Fruit fly (Drosophila melanogaster) whole organism, embryonic: Measurements from ENCODE around the gene bab1.
A peak's percentile ranks its signal among the peaks of the same experiment; 100 is the strongest.

Experiments
- Atf-2 ChIP-seq: fragments of 200-800 bp; sonication (Bioruptor generic); optimal IDR thresholded peaks from 2 replicates; lab custom pipeline; 2016; ENCODE audit warnings: missing biosample characterization, missing genetic modification characterization
- Bdp1 ChIP-seq: fragments of 200-800 bp; sonication (Bioruptor generic); optimal IDR thresholded peaks from 3 replicates; lab custom pipeline; 2016; ENCODE audit warnings: missing biosample characterization, missing genetic modification characterization
- CG10274 ChIP-seq: fragments of 200-800 bp; sonication (Bioruptor generic); optimal IDR thresholded peaks from 3 replicates; lab custom pipeline; 2017; ENCODE audit warnings: missing biosample characterization, mild to moderate bottlenecking, missing genetic modification characterization
- CG12236 ChIP-seq: fragments of 200-800 bp; sonication (Bioruptor generic); optimal IDR thresholded peaks from 2 replicates; lab custom pipeline; 2016; ENCODE audit warnings: missing biosample characterization, missing genetic modification characterization
- CG12769 ChIP-seq: fragments of 200-800 bp; sonication (Bioruptor generic); optimal IDR thresholded peaks from 2 replicates; lab custom pipeline; 2019; ENCODE audit warnings: missing biosample characterization, mild to moderate bottlenecking, missing genetic modification characterization, moderate library complexity
- CG15073 ChIP-seq: fragments of 200-800 bp; sonication (Bioruptor generic); optimal IDR thresholded peaks from 2 replicates; lab custom pipeline; 2016; ENCODE audit warnings: missing biosample characterization, missing genetic modification characterization
- CG1529 ChIP-seq: fragments of 200-800 bp; sonication (Bioruptor generic); optimal IDR thresholded peaks from 3 replicates; lab custom pipeline; 2018; ENCODE audit warnings: missing biosample characterization, missing genetic modification characterization
- CG1603 ChIP-seq: fragments of 200-800 bp; sonication (Bioruptor generic); optimal IDR thresholded peaks from 2 replicates; lab custom pipeline; 2019; ENCODE audit warnings: missing biosample characterization, mild to moderate bottlenecking, missing genetic modification characterization, moderate library complexity
- CG18764 ChIP-seq: fragments of 200-800 bp; sonication (Bioruptor generic); optimal IDR thresholded peaks from 3 replicates; lab custom pipeline; 2016; ENCODE audit warnings: missing biosample characterization, missing genetic modification characterization
- CG2202 ChIP-seq: fragments of 200-800 bp; sonication (Bioruptor generic); optimal IDR thresholded peaks from 2 replicates; lab custom pipeline; 2018; ENCODE audit warnings: missing biosample characterization, mild to moderate bottlenecking, missing genetic modification characterization
- CG30403 ChIP-seq: fragments of 200-800 bp; sonication (Bioruptor generic); optimal IDR thresholded peaks from 3 replicates; lab custom pipeline; 2016; ENCODE audit warnings: missing biosample characterization, missing genetic modification characterization
- CG32532 ChIP-seq: fragments of 200-800 bp; sonication (Bioruptor generic); IDR thresholded peaks from 2 replicates; pipeline ENCODE4 v1.3.6; 2022; ENCODE audit warnings: missing biosample characterization, missing genetic modification characterization
- CG3726 ChIP-seq: fragments of 200-800 bp; sonication (Bioruptor generic); IDR thresholded peaks from 3 replicates; pipeline ENCODE4, ENCODE4 v1.3.6; 2022; ENCODE audit warnings: missing biosample characterization, missing genetic modification characterization
- CG6254 ChIP-seq: fragments of 200-800 bp; sonication (Bioruptor generic); optimal IDR thresholded peaks from 3 replicates; lab custom pipeline; 2017; ENCODE audit warnings: mild to moderate bottlenecking, missing biosample characterization, missing genetic modification reagents, missing genetic modification characterization
- CG7271 ChIP-seq: fragments of 200-800 bp; sonication (Bioruptor generic); optimal IDR thresholded peaks from 2 replicates; lab custom pipeline; 2018; ENCODE audit warnings: missing biosample characterization, mild to moderate bottlenecking, missing genetic modification characterization, moderate library complexity
- CG9876 ChIP-seq: fragments of 200-800 bp; sonication (Bioruptor generic); optimal IDR thresholded peaks from 2 replicates; lab custom pipeline; 2016; ENCODE audit warnings: missing biosample characterization, missing genetic modification characterization
- CG9932 ChIP-seq: fragments of 200-800 bp; sonication (Bioruptor generic); IDR thresholded peaks from 2 replicates; pipeline ENCODE4 v1.3.6; 2022; ENCODE audit warnings: missing biosample characterization, missing genetic modification characterization
- D19B ChIP-seq: fragments of 200-800 bp; sonication (Bioruptor generic); optimal IDR thresholded peaks from 2 replicates; lab custom pipeline; 2017; ENCODE audit warnings: missing biosample characterization, mild to moderate bottlenecking, missing genetic modification characterization
- Dek ChIP-seq: fragments of 200-800 bp; sonication (Bioruptor generic); optimal IDR thresholded peaks from 3 replicates; lab custom pipeline; 2019; ENCODE audit warnings: missing biosample characterization, mild to moderate bottlenecking, missing genetic modification characterization, moderate library complexity
- E2f1 ChIP-seq: fragments of 200-800 bp; sonication (Bioruptor generic); IDR thresholded peaks from 2 replicates; pipeline ENCODE4 v1.3.6; 2022; ENCODE audit warnings: missing biosample characterization, missing genetic modification characterization
- Fer3 ChIP-seq: fragments of 200-800 bp; sonication (Bioruptor generic); optimal IDR thresholded peaks from 2 replicates; lab custom pipeline; 2018; ENCODE audit warnings: missing biosample characterization, mild to moderate bottlenecking, missing genetic modification characterization, moderate library complexity
- MTF-1 ChIP-seq: fragments of 200-800 bp; sonication (Bioruptor generic); optimal IDR thresholded peaks from 2 replicates; lab custom pipeline; 2018; ENCODE audit warnings: missing biosample characterization, mild to moderate bottlenecking, missing genetic modification characterization, borderline replicate concordance
- Nf-YA ChIP-seq: fragments of 200-800 bp; sonication (Bioruptor generic); IDR thresholded peaks from 2 replicates; pipeline ENCODE4 v1.3.6; 2022; ENCODE audit warnings: missing biosample characterization, missing genetic modification characterization
- Nf-YC ChIP-seq: fragments of 200-800 bp; optimal IDR thresholded peaks from 3 replicates; lab custom pipeline; 2019; ENCODE audit warnings: missing biosample characterization, mild to moderate bottlenecking, missing genetic modification characterization, moderate library complexity
- NfI ChIP-seq: fragments of 200-800 bp; sonication (Bioruptor generic); optimal IDR thresholded peaks from 3 replicates; lab custom pipeline; 2018; ENCODE audit warnings: missing biosample characterization, mild to moderate bottlenecking, missing genetic modification characterization, moderate library complexity
- Oli ChIP-seq: fragments of 200-800 bp; sonication (Bioruptor generic); optimal IDR thresholded peaks from 2 replicates; lab custom pipeline; 2018; ENCODE audit warnings: missing biosample characterization, mild to moderate bottlenecking, missing genetic modification characterization, moderate library complexity
- Sox100B ChIP-seq: fragments of 200-800 bp; sonication (Bioruptor generic); optimal IDR thresholded peaks from 3 replicates; lab custom pipeline; 2018; ENCODE audit warnings: missing biosample characterization, mild to moderate bottlenecking, missing genetic modification characterization
- Sox102F ChIP-seq: fragments of 200-800 bp; sonication (Bioruptor generic); optimal IDR thresholded peaks from 2 replicates; lab custom pipeline; 2018; ENCODE audit warnings: missing biosample characterization, mild to moderate bottlenecking, missing genetic modification characterization, moderate library complexity
- Ssrp ChIP-seq: fragments of 200-800 bp; sonication (Bioruptor generic); optimal IDR thresholded peaks from 2 replicates; lab custom pipeline; 2018; ENCODE audit warnings: missing biosample characterization, mild to moderate bottlenecking, missing genetic modification characterization, moderate library complexity
- bbx ChIP-seq: fragments of 200-800 bp; sonication (Bioruptor generic); IDR thresholded peaks from 2 replicates; pipeline ENCODE4 v1.3.6; 2022; ENCODE audit warnings: missing biosample characterization, missing genetic modification characterization; ENCODE audit not compliant: partially characterized antibody
- br ChIP-seq: fragments of >200 bp; optimal IDR thresholded peaks from 2 replicates; lab custom pipeline; 2017
- bsh ChIP-seq, 2 experiments: fragments of 200-800 bp; sonication (Bioruptor generic); optimal IDR thresholded peaks; 2 replicates each; lab custom pipeline; 2017 to 2018; ENCODE audit warnings: mild to moderate bottlenecking in 2 of 2, missing biosample characterization in 2 of 2, missing genetic modification characterization in 2 of 2, moderate library complexity in 1 of 2
- corto ChIP-seq: fragments of 200-800 bp; sonication (Bioruptor generic); optimal IDR thresholded peaks from 2 replicates; lab custom pipeline; 2016; ENCODE audit warnings: missing biosample characterization, mild to moderate bottlenecking, missing genetic modification characterization, moderate library complexity
- croc ChIP-seq: fragments of 200-800 bp; sonication (Bioruptor generic); conservative IDR thresholded peaks from 3 replicates; pipeline ENCODE4 v1.3.6; 2022; ENCODE audit warnings: missing biosample characterization, missing genetic modification characterization
- dimm ChIP-seq: fragments of 200-800 bp; sonication (Bioruptor generic); IDR thresholded peaks from 2 replicates; pipeline ENCODE4 v1.3.6; 2022; ENCODE audit warnings: missing biosample characterization, missing genetic modification characterization
- eve ChIP-seq, 2 experiments: fragments of >200 bp; optimal IDR thresholded peaks; 2 replicates each; lab custom pipeline; 2017; ENCODE audit warnings: missing biosample characterization in 2 of 2, missing genetic modification characterization in 2 of 2
- eyg ChIP-seq: fragments of 200-800 bp; sonication (Bioruptor generic); optimal IDR thresholded peaks from 3 replicates; lab custom pipeline; 2016; ENCODE audit warnings: missing biosample characterization, missing genetic modification characterization
- gfzf ChIP-seq: fragments of 200-800 bp; sonication (Bioruptor generic); optimal IDR thresholded peaks from 2 replicates; lab custom pipeline; 2016; ENCODE audit warnings: missing biosample characterization, mild to moderate bottlenecking, missing genetic modification characterization, moderate library complexity
- grau ChIP-seq: fragments of 200-800 bp; optimal IDR thresholded peaks from 3 replicates; lab custom pipeline; 2019; ENCODE audit warnings: missing biosample characterization, mild to moderate bottlenecking, missing genetic modification characterization, moderate library complexity
- her ChIP-seq: fragments of 200-800 bp; sonication (Bioruptor generic); optimal IDR thresholded peaks from 2 replicates; lab custom pipeline; 2016; ENCODE audit warnings: missing biosample characterization, missing genetic modification characterization
- kni ChIP-seq: fragments of 200-800 bp; sonication (Bioruptor generic); optimal IDR thresholded peaks from 3 replicates; lab custom pipeline; 2017; ENCODE audit warnings: mild to moderate bottlenecking, missing biosample characterization, missing genetic modification reagents, missing genetic modification characterization
- lbe ChIP-seq: fragments of 200-800 bp; sonication (Bioruptor generic); optimal IDR thresholded peaks from 2 replicates; lab custom pipeline; 2016; ENCODE audit warnings: missing biosample characterization, mild to moderate bottlenecking, missing genetic modification characterization
- lmd ChIP-seq: fragments of 200-800 bp; sonication (Bioruptor generic); IDR thresholded peaks from 2 replicates; pipeline ENCODE4 v1.3.6; 2022; ENCODE audit warnings: missing biosample characterization, missing genetic modification characterization
- maf-S ChIP-seq: fragments of 200-800 bp; sonication (Bioruptor generic); optimal IDR thresholded peaks from 2 replicates; lab custom pipeline; 2016; ENCODE audit warnings: missing biosample characterization, missing genetic modification characterization
- peb ChIP-seq: fragments of 200-800 bp; sonication (Bioruptor generic); IDR thresholded peaks from 2 replicates; pipeline ENCODE4 v1.3.6; 2022; ENCODE audit warnings: missing biosample characterization, missing genetic modification characterization
- pita ChIP-seq: fragments of 200-800 bp; sonication (Bioruptor generic); optimal IDR thresholded peaks from 2 replicates; lab custom pipeline; 2017; ENCODE audit warnings: missing biosample characterization, mild to moderate bottlenecking, missing genetic modification characterization
- slbo ChIP-seq: fragments of 200-800 bp; sonication (Bioruptor generic); IDR thresholded peaks from 2 replicates; pipeline ENCODE4 v1.3.6; 2022; ENCODE audit warnings: missing biosample characterization, missing genetic modification characterization
- sr ChIP-seq: fragments of 200-800 bp; sonication (Bioruptor generic); IDR thresholded peaks from 3 replicates; pipeline ENCODE4 v1.3.6; 2022; ENCODE audit warnings: missing biosample characterization, missing genetic modification characterization
- z ChIP-seq: fragments of 200-800 bp; sonication (Bioruptor generic); IDR thresholded peaks from 3 replicates; pipeline ENCODE4 v1.3.6; 2022; ENCODE audit warnings: missing biosample characterization, missing genetic modification characterization

Gene bab1

dm6 chr3L:1092853-1093838 lies 7.7 kb downstream of the bab1 start:
- TF ChIP-seq eve (GFP tag; optimal IDR thresholded peaks at IDR 0.05; lab: Kevin White, UChicago) (no peak), peb (GFP tag; lab: Robert Waterston, UW) (no peak), croc (GFP tag; lab: Robert Waterston, UW) (no peak), corto (GFP tag; lab: Kevin White, UChicago) (no peak), grau (tag; lab: Kevin White, UChicago) (no peak), lmd (no peak), Sox100B (GFP tag; lab: Kevin White, UChicago) (no peak), Dek (no peak), CG9876 (no peak), CG18764 (GFP tag; lab: Kevin White, UChicago) (no peak), dimm (GFP tag; lab: Robert Waterston, UW) (no peak), gfzf (GFP tag; lab: Kevin White, UChicago) (no peak), CG7271 (tag; lab: Kevin White, UChicago) (no peak), kni (GFP tag; lab: Kevin White, UChicago) (peak; percentile 50), CG9932 (GFP tag; lab: Robert Waterston, UW) (no peak), Nf-YA (GFP tag; lab: Robert Waterston, UW) (no peak), Sox102F (peak; percentile 9), Fer3 (tag; lab: Kevin White, UChicago) (no peak), CG1529 (GFP tag; lab: Kevin White, UChicago) (no peak), maf-S (GFP tag; lab: Kevin White, UChicago) (no peak), Bdp1 (GFP tag; lab: Kevin White, UChicago) (no peak), CG15073 (GFP tag; lab: Kevin White, UChicago) (no peak), bsh (GFP tag; optimal IDR thresholded peaks at IDR 0.05; lab: Kevin White, UChicago) (no peak), Atf-2 (no peak), NfI (GFP tag; lab: Kevin White, UChicago) (no peak), sr (peak; percentile 83; the same call in 2 of the 3 replicates), lbe (GFP tag; lab: Kevin White, UChicago) (no peak), D19B (GFP tag; lab: Kevin White, UChicago) (no peak), slbo (GFP tag; lab: Robert Waterston, UW) (no peak), CG1603 (no peak), Ssrp (no peak), CG12769 (peak; percentile 33), CG3726 (GFP tag; lab: Robert Waterston, UW) (no peak), CG32532 (GFP tag; lab: Robert Waterston, UW) (no peak), CG2202 (tag; lab: Kevin White, UChicago) (no peak), Nf-YC (no peak), bbx (GFP tag; lab: Robert Waterston, UW) (no peak), br (lab: Kevin White, UChicago) (no peak), MTF-1 (no peak), pita (GFP tag; lab: Kevin White, UChicago) (no peak), CG6254 (GFP tag; lab: Kevin White, UChicago) (peak; percentile 35), CG12236 (GFP tag; lab: Kevin White, UChicago) (no peak), E2f1 (GFP tag; lab: Robert Waterston, UW) (no peak), CG10274 (GFP tag; lab: Kevin White, UChicago) (no peak), her (GFP tag; lab: Kevin White, UChicago) (no peak), z (GFP tag; lab: Robert Waterston, UW) (no peak), CG30403 (GFP tag; lab: Kevin White, UChicago) (no peak), Oli (tag; lab: Kevin White, UChicago) (no peak), eyg (GFP tag; lab: Kevin White, UChicago) (no peak)
